Worm (Caenorhabditis elegans): ENCODE measurements around the gene F36A4.5.
A peak's percentile ranks its signal among the peaks of the same experiment; 100 is the strongest.

F36A4.5 gene

ce11 chrIV:4236671-4237070 lies 28.7 kb upstream of the F36A4.5 start:
- TF ChIP-seq tbx-11 (GFP tag; IDR thresholded peaks at IDR 0.05) (no peak), tra-4 (tag; optimal IDR thresholded peaks at IDR 0.05) (no peak), sea-1 (GFP tag; conservative IDR thresholded peaks at IDR 0.05) (no peak), hmbx-1 (tag; optimal IDR thresholded peaks at IDR 0.05) (no peak), hmg-4 (GFP tag; optimal IDR thresholded peaks at IDR 0.05) (no peak), B0310.2 (tag; optimal IDR thresholded peaks at IDR 0.05) (no peak), tbx-37 (GFP tag; conservative IDR thresholded peaks at IDR 0.05) (no peak), pes-1 (GFP tag; IDR thresholded peaks at IDR 0.05) (no peak), hnd-1 (tag; optimal IDR thresholded peaks at IDR 0.05) (no peak), ama-1 (optimal IDR thresholded peaks at IDR 0.05) (no peak)

- TF ChIP-seq aly-1 (tag; optimal IDR thresholded peaks at IDR 0.05) (peak; percentile 2), flt-1 (GFP tag; IDR thresholded peaks at IDR 0.05) (no peak)
These were observed 21.4 kb upstream of the F36A4.5 start for ce11 chrIV:4243830-4244406.

- TF ChIP-seq B0310.2 (tag; optimal IDR thresholded peaks at IDR 0.05) (no peak), tra-4 (tag; optimal IDR thresholded peaks at IDR 0.05) (no peak), pes-1 (GFP tag; IDR thresholded peaks at IDR 0.05) (no peak), hmbx-1 (tag; optimal IDR thresholded peaks at IDR 0.05) (no peak), ceh-36 (tag; optimal IDR thresholded peaks at IDR 0.05) (no peak), hmg-4 (GFP tag; optimal IDR thresholded peaks at IDR 0.05) (no peak), ceh-13 (GFP tag; optimal IDR thresholded peaks at IDR 0.05) (no peak), ama-1 (optimal IDR thresholded peaks at IDR 0.05) (no peak), scrt-1 (GFP tag; IDR thresholded peaks at IDR 0.05) (no peak), tbx-37 (GFP tag; conservative IDR thresholded peaks at IDR 0.05) (no peak), hnd-1 (tag; optimal IDR thresholded peaks at IDR 0.05) (no peak), tbx-11 (GFP tag; IDR thresholded peaks at IDR 0.05) (no peak), flt-1 (GFP tag; IDR thresholded peaks at IDR 0.05) (no peak), ets-7 (tag; optimal IDR thresholded peaks at IDR 0.05) (no peak), F13C5.2 (tag; optimal IDR thresholded peaks at IDR 0.05) (no peak), aly-1 (tag; optimal IDR thresholded peaks at IDR 0.05) (no peak), sea-1 (GFP tag; conservative IDR thresholded peaks at IDR 0.05) (no peak)
These were observed 20.8 kb upstream of the F36A4.5 start, which contains the start of gene col-34 for ce11 chrIV:4244510-4244909. Gene col-34, minus strand, starts transcription at chrIV:4244610.

ce11 chrIV:4246493-4246892 lies 18.8 kb upstream of the F36A4.5 start, which contains the start of gene ttr-20:
Gene ttr-20, plus strand, starts transcription at chrIV:4246793.
- TF ChIP-seq flt-1 (GFP tag; IDR thresholded peaks at IDR 0.05) (no peak), hmg-4 (GFP tag; optimal IDR thresholded peaks at IDR 0.05) (no peak), tra-4 (tag; optimal IDR thresholded peaks at IDR 0.05) (no peak), ama-1 (optimal IDR thresholded peaks at IDR 0.05) (no peak), B0310.2 (tag; optimal IDR thresholded peaks at IDR 0.05) (no peak), aly-1 (tag; optimal IDR thresholded peaks at IDR 0.05) (no peak), hnd-1 (tag; optimal IDR thresholded peaks at IDR 0.05) (no peak), hmbx-1 (tag; optimal IDR thresholded peaks at IDR 0.05) (no peak), F13C5.2 (tag; optimal IDR thresholded peaks at IDR 0.05) (no peak), scrt-1 (GFP tag; IDR thresholded peaks at IDR 0.05) (no peak), pes-1 (GFP tag; IDR thresholded peaks at IDR 0.05) (no peak), ets-7 (tag; optimal IDR thresholded peaks at IDR 0.05) (no peak), ceh-36 (tag; optimal IDR thresholded peaks at IDR 0.05) (no peak), tbx-11 (GFP tag; IDR thresholded peaks at IDR 0.05) (no peak), ceh-13 (GFP tag; optimal IDR thresholded peaks at IDR 0.05) (no peak), tbx-37 (GFP tag; conservative IDR thresholded peaks at IDR 0.05) (no peak), sea-1 (GFP tag; conservative IDR thresholded peaks at IDR 0.05) (no peak)

ce11 chrIV:4247334-4247733 lies 18.0 kb upstream of the F36A4.5 start:
- TF ChIP-seq aly-1 (tag; optimal IDR thresholded peaks at IDR 0.05) (no peak), tbx-37 (GFP tag; conservative IDR thresholded peaks at IDR 0.05) (no peak), B0310.2 (tag; optimal IDR thresholded peaks at IDR 0.05) (no peak), tbx-11 (GFP tag; IDR thresholded peaks at IDR 0.05) (no peak), ets-7 (tag; optimal IDR thresholded peaks at IDR 0.05) (no peak), F13C5.2 (tag; optimal IDR thresholded peaks at IDR 0.05) (peak; percentile 18), tra-4 (tag; optimal IDR thresholded peaks at IDR 0.05) (no peak), hnd-1 (tag; optimal IDR thresholded peaks at IDR 0.05) (no peak)

DNA sequence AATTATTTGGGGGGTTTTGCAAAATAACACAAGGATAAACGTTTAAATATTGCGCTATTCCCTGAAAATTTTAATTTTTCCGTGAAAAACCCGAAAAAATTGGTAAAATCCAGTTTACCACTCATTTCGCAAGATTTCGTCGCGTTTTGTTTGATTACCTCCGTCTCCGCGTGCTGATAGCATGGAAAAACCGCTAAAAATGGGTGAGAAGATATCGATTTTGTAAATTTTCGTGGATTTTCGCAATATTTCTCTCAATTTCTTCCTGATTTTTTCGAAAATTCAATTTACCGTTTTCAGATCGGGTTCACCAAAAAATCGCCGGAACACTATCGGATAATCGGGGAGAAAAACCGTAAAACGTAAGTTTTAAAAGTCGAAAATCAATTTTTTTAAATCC lies 17.6 kb upstream of the F36A4.5 start, which contains the start of gene ama-1:
Gene ama-1, plus strand, starts transcription at position 301 of the 400 bp plus-strand sequence.
- TF ChIP-seq ets-7 (tag; optimal IDR thresholded peaks at IDR 0.05) (no peak), pes-1 (GFP tag; IDR thresholded peaks at IDR 0.05) (no peak), tbx-37 (GFP tag; conservative IDR thresholded peaks at IDR 0.05) (no peak), ceh-36 (tag; optimal IDR thresholded peaks at IDR 0.05) (no peak), aly-1 (tag; optimal IDR thresholded peaks at IDR 0.05) (no peak), tra-4 (tag; optimal IDR thresholded peaks at IDR 0.05) (no peak), ceh-13 (GFP tag; optimal IDR thresholded peaks at IDR 0.05) (no peak), tbx-11 (GFP tag; IDR thresholded peaks at IDR 0.05) (no peak), hmg-4 (GFP tag; optimal IDR thresholded peaks at IDR 0.05) (no peak), ama-1 (optimal IDR thresholded peaks at IDR 0.05) (no peak), flt-1 (GFP tag; IDR thresholded peaks at IDR 0.05) (no peak), sea-1 (GFP tag; conservative IDR thresholded peaks at IDR 0.05) (no peak), hnd-1 (tag; optimal IDR thresholded peaks at IDR 0.05) (no peak), F13C5.2 (tag; optimal IDR thresholded peaks at IDR 0.05) (no peak), hmbx-1 (tag; optimal IDR thresholded peaks at IDR 0.05) (no peak), B0310.2 (tag; optimal IDR thresholded peaks at IDR 0.05) (no peak), scrt-1 (GFP tag; IDR thresholded peaks at IDR 0.05) (no peak)

DNA sequence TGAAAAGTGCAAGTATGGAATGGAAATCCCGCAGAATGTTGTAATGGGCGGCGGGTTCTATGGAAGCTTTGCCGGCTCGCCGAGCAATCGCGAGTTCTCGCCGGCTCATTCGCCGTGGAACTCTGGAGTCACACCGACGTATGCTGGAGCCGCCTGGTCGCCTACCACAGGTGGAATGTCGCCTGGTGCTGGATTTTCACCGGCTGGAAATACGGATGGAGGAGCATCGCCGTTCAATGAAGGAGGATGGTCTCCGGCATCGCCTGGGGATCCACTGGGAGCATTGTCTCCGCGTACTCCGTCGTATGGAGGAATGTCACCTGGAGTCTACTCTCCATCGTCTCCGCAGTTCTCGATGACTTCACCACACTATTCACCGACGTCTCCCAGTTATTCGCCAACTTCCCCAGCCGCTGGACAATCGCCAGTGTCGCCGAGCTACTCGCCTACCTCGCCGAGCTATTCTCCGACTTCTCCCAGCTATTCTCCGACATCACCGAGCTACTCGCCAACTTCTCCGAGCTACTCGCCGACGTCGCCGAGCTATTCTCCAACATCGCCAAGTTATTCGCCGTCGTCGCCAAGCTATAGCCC lies 10.2 kb upstream of the F36A4.5 start:
- TF ChIP-seq aly-1 (tag; optimal IDR thresholded peaks at IDR 0.05) (peak; percentile 1), hmg-4 (GFP tag; optimal IDR thresholded peaks at IDR 0.05) (no peak)

Data from whole organism, early embryonic.